Fruit fly (Drosophila melanogaster) whole organism: ENCODE data around the gene mtsh.

Experiments used
- CG8478 ChIP-seq: fragments of >200 bp; optimal IDR thresholded peaks from 2 replicates; lab custom pipeline; 2018; ENCODE audit warnings: inconsistent platforms
- Dll ChIP-seq: fragments of >200 bp; optimal IDR thresholded peaks from 2 replicates; lab custom pipeline; 2017

DNA sequence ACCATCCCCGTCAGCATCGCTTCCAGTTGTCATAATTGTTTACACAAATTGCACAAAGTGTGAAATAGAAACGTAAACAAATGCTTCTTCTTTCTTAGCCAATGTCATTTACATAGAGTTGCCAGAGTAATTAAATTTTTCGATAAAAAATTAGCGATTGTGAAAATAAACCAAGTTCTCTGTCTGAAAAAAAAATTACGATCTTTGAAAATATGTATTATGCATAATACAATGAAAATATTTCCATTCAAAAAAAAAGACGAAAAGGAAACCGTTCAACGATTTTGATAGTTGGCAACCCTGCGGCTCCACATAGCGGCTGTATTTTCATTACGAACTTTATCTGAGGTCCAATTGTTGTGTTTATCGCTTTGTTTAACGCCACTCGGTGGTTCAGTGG is 8.6 kb downstream of the mtsh start, which contains the start of the genes CG7810 and CG7806:
- TF ChIP-seq CG8478 (lab: Kevin White, UChicago) (no peak), Dll (lab: Kevin White, UChicago) (no peak)
